Fruit fly (Drosophila melanogaster) whole organism, embryonic: ENCODE measurements around the gene CG6983.

Experiments used
- Bgb ChIP-seq: fragments of 200-800 bp; sonication (Bioruptor generic); IDR thresholded peaks from 2 replicates; pipeline ENCODE4 v1.3.6; 2022; ENCODE audit warnings: missing biosample characterization, missing genetic modification characterization; ENCODE audit not compliant: partially characterized antibody
- BtbVII ChIP-seq: fragments of 200-800 bp; sonication (Bioruptor generic); optimal IDR thresholded peaks from 3 replicates; lab custom pipeline; 2017; ENCODE audit warnings: missing biosample characterization, mild to moderate bottlenecking, missing genetic modification characterization
- CG10267 ChIP-seq: fragments of 200-800 bp; sonication (Bioruptor generic); optimal IDR thresholded peaks from 2 replicates; lab custom pipeline; 2018; ENCODE audit warnings: missing biosample characterization, mild to moderate bottlenecking, missing genetic modification characterization, moderate library complexity
- CG10979 ChIP-seq: fragments of 200-800 bp; sonication (Bioruptor generic); optimal IDR thresholded peaks from 2 replicates; lab custom pipeline; 2018; ENCODE audit warnings: missing biosample characterization, mild to moderate bottlenecking, missing genetic modification characterization, moderate library complexity
- CG12942 ChIP-seq: fragments of 200-800 bp; sonication (Bioruptor generic); optimal IDR thresholded peaks from 3 replicates; lab custom pipeline; 2016; ENCODE audit warnings: missing biosample characterization, missing genetic modification characterization
- CG13123 ChIP-seq: fragments of 200-800 bp; sonication (Bioruptor generic); optimal IDR thresholded peaks from 2 replicates; lab custom pipeline; 2016; ENCODE audit warnings: missing biosample characterization, missing genetic modification characterization
- CG15073 ChIP-seq: fragments of 200-800 bp; sonication (Bioruptor generic); optimal IDR thresholded peaks from 2 replicates; lab custom pipeline; 2016; ENCODE audit warnings: missing biosample characterization, missing genetic modification characterization
- CG1529 ChIP-seq: fragments of 200-800 bp; sonication (Bioruptor generic); optimal IDR thresholded peaks from 3 replicates; lab custom pipeline; 2018; ENCODE audit warnings: missing biosample characterization, missing genetic modification characterization
- CG15479 ChIP-seq: fragments of 200-800 bp; sonication (Bioruptor generic); optimal IDR thresholded peaks from 3 replicates; lab custom pipeline; 2019; ENCODE audit warnings: missing biosample characterization, mild to moderate bottlenecking, missing genetic modification characterization, moderate library complexity
- CG15601 ChIP-seq: fragments of 200-800 bp; sonication (Bioruptor generic); optimal IDR thresholded peaks from 3 replicates; lab custom pipeline; 2019; ENCODE audit warnings: missing biosample characterization, mild to moderate bottlenecking, missing genetic modification characterization, moderate library complexity
- CG15696 ChIP-seq: fragments of 200-800 bp; sonication (Bioruptor generic); optimal IDR thresholded peaks from 2 replicates; lab custom pipeline; 2019; ENCODE audit warnings: missing biosample characterization, mild to moderate bottlenecking, missing genetic modification characterization, moderate library complexity
- CG18262 ChIP-seq: fragments of 200-800 bp; optimal IDR thresholded peaks from 3 replicates; lab custom pipeline; 2019; ENCODE audit warnings: missing biosample characterization, mild to moderate bottlenecking, missing genetic modification characterization, moderate library complexity
- CG30403 ChIP-seq: fragments of 200-800 bp; sonication (Bioruptor generic); optimal IDR thresholded peaks from 3 replicates; lab custom pipeline; 2016; ENCODE audit warnings: missing biosample characterization, missing genetic modification characterization
- CG34376 ChIP-seq: fragments of 200-800 bp; sonication (Bioruptor generic); optimal IDR thresholded peaks from 2 replicates; lab custom pipeline; 2018; ENCODE audit warnings: missing biosample characterization, mild to moderate bottlenecking, missing genetic modification characterization
- CG3847 ChIP-seq: fragments of 200-800 bp; sonication (Bioruptor generic); IDR thresholded peaks from 2 replicates; pipeline ENCODE4 v1.3.6; 2022; ENCODE audit warnings: missing biosample characterization, missing genetic modification characterization
- CG4360 ChIP-seq: fragments of 200-800 bp; sonication (Bioruptor generic); IDR thresholded peaks from 2 replicates; pipeline ENCODE4 v1.3.6; 2022; ENCODE audit warnings: missing biosample characterization, missing genetic modification characterization
- CG6654 ChIP-seq: fragments of 200-800 bp; sonication (Bioruptor generic); optimal IDR thresholded peaks from 2 replicates; lab custom pipeline; 2017; ENCODE audit warnings: missing biosample characterization, mild to moderate bottlenecking, missing genetic modification characterization
- CG7839 ChIP-seq: fragments of 200-800 bp; sonication (Bioruptor generic); optimal IDR thresholded peaks from 3 replicates; lab custom pipeline; 2018; ENCODE audit warnings: missing biosample characterization, mild to moderate bottlenecking, missing genetic modification characterization, moderate library complexity
- CG7987 ChIP-seq: fragments of 200-800 bp; sonication (Bioruptor generic); optimal IDR thresholded peaks from 2 replicates; lab custom pipeline; 2018; ENCODE audit warnings: missing biosample characterization, mild to moderate bottlenecking, missing genetic modification characterization, moderate library complexity
- CG8281 ChIP-seq: fragments of 200-800 bp; sonication (Bioruptor generic); optimal IDR thresholded peaks from 2 replicates; lab custom pipeline; 2018; ENCODE audit warnings: missing biosample characterization, mild to moderate bottlenecking, missing genetic modification characterization, moderate library complexity
- CG8388 ChIP-seq: fragments of 200-800 bp; sonication (Bioruptor generic); optimal IDR thresholded peaks from 2 replicates; lab custom pipeline; 2019; ENCODE audit warnings: missing biosample characterization, mild to moderate bottlenecking, missing genetic modification characterization, moderate library complexity
- CG9437 ChIP-seq: fragments of 200-800 bp; sonication (Bioruptor generic); optimal IDR thresholded peaks from 2 replicates; lab custom pipeline; 2018; ENCODE audit warnings: missing biosample characterization, mild to moderate bottlenecking, missing genetic modification characterization
- D ChIP-seq, 2 experiments: fragments of 200-800 bp in 1 of 2; fragments of >200 bp in 1 of 2; sonication (Bioruptor generic) in 1 of 2; optimal IDR thresholded peaks; 2 replicates in 1 of 2; 3 replicates in 1 of 2; lab custom pipeline; 2017; ENCODE audit warnings: mild to moderate bottlenecking in 1 of 2, missing biosample characterization in 1 of 2, missing genetic modification characterization in 1 of 2, missing genetic modification reagents in 1 of 2
- Drgx ChIP-seq: fragments of 200-800 bp; sonication (Bioruptor generic); IDR thresholded peaks from 2 replicates; pipeline ENCODE4 v1.3.6; 2022; ENCODE audit warnings: missing biosample characterization, missing genetic modification characterization
- Ets65A ChIP-seq: fragments of 200-800 bp; sonication (Bioruptor generic); peaks from one replicate; lab custom pipeline; 2016; ENCODE audit warnings: missing biosample characterization, missing genetic modification characterization
- Fer1 ChIP-seq: fragments of 200-800 bp; sonication (Bioruptor generic); optimal IDR thresholded peaks from 2 replicates; lab custom pipeline; 2017; ENCODE audit warnings: missing biosample characterization, mild to moderate bottlenecking, missing genetic modification characterization
- GATAe ChIP-seq: fragments of 200-800 bp; sonication (Bioruptor generic); conservative IDR thresholded peaks from 2 replicates; pipeline ENCODE4 v1.3.6; 2022; ENCODE audit warnings: missing biosample characterization, missing genetic modification characterization
- Gug ChIP-seq: fragments of 200-800 bp; sonication (Bioruptor generic); IDR thresholded peaks from 4 replicates; pipeline ENCODE4 v1.3.6; 2022; ENCODE audit warnings: missing biosample characterization, missing genetic modification characterization
- HLH54F ChIP-seq: fragments of 200-800 bp; sonication (Bioruptor generic); optimal IDR thresholded peaks from 3 replicates; lab custom pipeline; 2016; ENCODE audit warnings: missing biosample characterization, missing genetic modification characterization
- Hr39 ChIP-seq: fragments of >200 bp; optimal IDR thresholded peaks from 2 replicates; lab custom pipeline; 2017
- Mes4 ChIP-seq: fragments of 200-800 bp; sonication (Bioruptor generic); optimal IDR thresholded peaks from 2 replicates; lab custom pipeline; 2016; ENCODE audit warnings: missing biosample characterization, missing genetic modification characterization
- NfI ChIP-seq: fragments of 200-800 bp; sonication (Bioruptor generic); optimal IDR thresholded peaks from 3 replicates; lab custom pipeline; 2018; ENCODE audit warnings: missing biosample characterization, mild to moderate bottlenecking, missing genetic modification characterization, moderate library complexity
- Oli ChIP-seq: fragments of 200-800 bp; sonication (Bioruptor generic); optimal IDR thresholded peaks from 2 replicates; lab custom pipeline; 2018; ENCODE audit warnings: missing biosample characterization, mild to moderate bottlenecking, missing genetic modification characterization, moderate library complexity
- PHDP ChIP-seq: fragments of 200-800 bp; sonication (Bioruptor generic); optimal IDR thresholded peaks from 3 replicates; lab custom pipeline; 2018; ENCODE audit warnings: missing biosample characterization, mild to moderate bottlenecking, missing genetic modification characterization, moderate library complexity
- Sry-β ChIP-seq: fragments of 200-800 bp; sonication (Bioruptor generic); optimal IDR thresholded peaks from 2 replicates; lab custom pipeline; 2018; ENCODE audit warnings: missing biosample characterization, mild to moderate bottlenecking, missing genetic modification characterization, moderate library complexity
- Ssrp ChIP-seq: fragments of 200-800 bp; sonication (Bioruptor generic); optimal IDR thresholded peaks from 2 replicates; lab custom pipeline; 2018; ENCODE audit warnings: missing biosample characterization, mild to moderate bottlenecking, missing genetic modification characterization, moderate library complexity
- az2 ChIP-seq: fragments of 200-800 bp; sonication (Bioruptor generic); optimal IDR thresholded peaks from 3 replicates; lab custom pipeline; 2016; ENCODE audit warnings: missing biosample characterization, missing genetic modification characterization
- bigmax ChIP-seq: fragments of 200-800 bp; sonication (Bioruptor generic); optimal IDR thresholded peaks from 2 replicates; lab custom pipeline; 2018; ENCODE audit warnings: missing biosample characterization, mild to moderate bottlenecking, missing genetic modification characterization
- cg ChIP-seq: fragments of 200-800 bp; sonication (Bioruptor generic); optimal IDR thresholded peaks from 3 replicates; lab custom pipeline; 2019; ENCODE audit warnings: missing biosample characterization, mild to moderate bottlenecking, missing genetic modification characterization, moderate library complexity
- dm ChIP-seq: fragments of 200-800 bp; sonication (Bioruptor generic); optimal IDR thresholded peaks from 3 replicates; lab custom pipeline; 2016; ENCODE audit warnings: missing biosample characterization, missing genetic modification characterization
- dysf ChIP-seq: fragments of 200-800 bp; sonication (Bioruptor generic); IDR thresholded peaks from 3 replicates; pipeline ENCODE4 v1.3.6; 2022; ENCODE audit warnings: missing biosample characterization, missing genetic modification characterization
- ems ChIP-seq: fragments of 200-800 bp; sonication (Bioruptor generic); optimal IDR thresholded peaks from 3 replicates; lab custom pipeline; 2016; ENCODE audit warnings: missing biosample characterization, missing genetic modification characterization
- fd96Cb ChIP-seq: fragments of 200-800 bp; sonication (Bioruptor generic); optimal IDR thresholded peaks from 2 replicates; lab custom pipeline; 2018; ENCODE audit warnings: missing biosample characterization, mild to moderate bottlenecking, missing genetic modification characterization, moderate library complexity
- gem ChIP-seq: fragments of 200-800 bp; sonication (Bioruptor generic); optimal IDR thresholded peaks from 2 replicates; lab custom pipeline; 2019; ENCODE audit warnings: missing biosample characterization, mild to moderate bottlenecking, missing genetic modification characterization, moderate library complexity
- lola ChIP-seq, 3 experiments: fragments of >200 bp in 2 of 3; fragments of 200-800 bp in 1 of 3; sonication (Bioruptor generic) in 1 of 3; optimal IDR thresholded peaks; 2 replicates each; lab custom pipeline; 2017 to 2019; ENCODE audit warnings: missing biosample characterization in 3 of 3, missing genetic modification characterization in 3 of 3, mild to moderate bottlenecking in 1 of 3, moderate library complexity in 1 of 3
- phol ChIP-seq: fragments of 200-800 bp; sonication (Bioruptor generic); optimal IDR thresholded peaks from 3 replicates; lab custom pipeline; 2018; ENCODE audit warnings: missing biosample characterization, mild to moderate bottlenecking, missing genetic modification characterization, moderate library complexity
- pum ChIP-seq: fragments of 200-800 bp; sonication (Bioruptor generic); optimal IDR thresholded peaks from 2 replicates; lab custom pipeline; 2016; ENCODE audit warnings: missing biosample characterization, missing genetic modification characterization
- tio ChIP-seq: fragments of 200-800 bp; sonication (Bioruptor generic); optimal IDR thresholded peaks from 2 replicates; lab custom pipeline; 2017; ENCODE audit warnings: missing biosample characterization, missing genetic modification characterization, inconsistent platforms
- wor ChIP-seq: fragments of 200-800 bp; sonication (Bioruptor generic); IDR thresholded peaks from 2 replicates; pipeline ENCODE4 v1.3.6; 2022; ENCODE audit warnings: missing biosample characterization, missing genetic modification characterization

The CG6983 gene

DNA sequence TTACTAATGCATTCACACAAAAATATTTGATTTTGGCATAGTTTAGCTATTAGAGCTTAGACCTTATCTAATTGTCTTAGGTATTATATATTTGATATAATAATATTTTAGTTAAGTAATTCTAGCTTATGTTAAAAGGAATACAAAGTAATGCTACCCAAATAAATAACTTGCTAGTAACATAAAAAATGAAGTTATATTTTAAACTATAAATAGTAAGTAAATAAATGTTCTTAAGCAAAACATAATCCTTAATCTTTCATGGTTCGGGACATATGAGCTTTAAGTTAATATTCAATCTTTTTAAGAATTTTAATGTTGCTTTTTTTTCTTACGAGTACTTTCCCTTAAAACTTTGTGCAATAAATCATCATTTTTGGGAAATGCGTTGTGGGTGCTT, 26.0 kb downstream of the CG6983 start (continued):
- TF ChIP-seq Bgb (GFP tag; lab: Robert Waterston, UW) (no peak), PHDP (peak; percentile 1), fd96Cb (tag; lab: Kevin White, UChicago) (peak; percentile 10), tio (GFP tag; lab: Kevin White, UChicago) (peak; percentile 15), D (optimal IDR thresholded peaks at IDR 0.05; lab: Kevin White, UChicago) (no peak), D (GFP tag; optimal IDR thresholded peaks at IDR 0.05; lab: Kevin White, UChicago) (peak; percentile 24), lola (GFP tag; optimal IDR thresholded peaks at IDR 0.05; lab: Kevin White, UChicago) (peak in 1 of 3 experiments; percentile 38), CG6654 (GFP tag; lab: Kevin White, UChicago) (no peak), Oli (tag; lab: Kevin White, UChicago) (peak; percentile 19), NfI (GFP tag; lab: Kevin White, UChicago) (no peak), CG30403 (GFP tag; lab: Kevin White, UChicago) (peak; percentile 13), CG15479 (no peak), gem (peak; percentile 50), CG15601 (no peak), CG8388 (GFP tag; lab: Kevin White, UChicago) (peak; percentile 6), Drgx (0 out of 2 replicates have a peak, but pooled peaks have one; percentile 4), CG18262 (tag; lab: Kevin White, UChicago) (peak; percentile 70), BtbVII (GFP tag; lab: Kevin White, UChicago) (no peak), HLH54F (GFP tag; lab: Kevin White, UChicago) (no peak), CG1529 (GFP tag; lab: Kevin White, UChicago) (peak; percentile 11), Ets65A (GFP tag; lab: Kevin White, UChicago) (no peak), Ssrp (peak; percentile 25), Fer1 (GFP tag; lab: Kevin White, UChicago) (no peak), CG7987 (GFP tag; lab: Kevin White, UChicago) (no peak), dm (no peak), az2 (GFP tag; lab: Kevin White, UChicago) (peak; percentile 31), CG9437 (GFP tag; lab: Kevin White, UChicago) (peak; percentile 51), CG10979 (tag; lab: Kevin White, UChicago) (peak; percentile 40)

DNA sequence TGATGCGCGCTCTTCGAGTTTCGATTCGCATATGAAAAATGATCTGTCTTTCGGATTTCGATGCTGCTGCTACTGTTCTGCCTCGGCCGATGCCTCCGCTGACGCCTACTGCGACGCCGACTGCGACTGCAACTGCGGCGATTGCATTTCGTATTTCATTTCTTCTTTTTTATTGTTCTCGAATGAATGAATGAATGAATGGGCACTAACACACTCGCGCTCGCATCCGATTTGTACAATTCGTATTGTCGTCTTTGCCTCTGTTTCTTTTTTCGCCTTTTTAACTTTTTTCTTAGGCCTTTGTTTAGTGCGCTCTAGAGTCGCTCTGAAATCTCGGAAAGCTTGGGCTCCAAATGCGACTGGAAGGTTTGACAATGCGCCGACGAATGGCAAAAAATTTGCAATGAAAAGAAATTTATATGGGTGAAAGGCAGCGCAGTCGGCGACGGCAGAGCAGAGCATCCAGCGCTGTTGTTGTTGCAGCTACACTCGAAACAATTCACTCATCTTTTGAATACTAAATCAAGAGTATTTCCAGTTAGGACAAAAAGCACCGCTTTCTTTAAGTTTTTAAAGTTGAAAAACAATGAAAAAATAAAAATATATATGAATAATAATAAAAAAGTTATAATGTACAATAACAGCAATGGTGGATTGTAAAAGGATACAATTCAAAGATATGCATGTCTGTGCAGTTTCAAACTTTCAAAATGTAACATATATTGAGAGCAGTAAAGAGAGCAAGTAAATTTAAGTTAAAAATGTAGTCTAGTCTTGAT, 27.2 kb downstream of the CG6983 start, which contains the start of gene CG32354:
Gene CG32354, minus strand, starts transcription at position 398 of the 779 bp plus-strand sequence.
- TF ChIP-seq CG3847 (GFP tag; lab: Robert Waterston, UW) (no peak), Hr39 (no peak), dysf (GFP tag; lab: Robert Waterston, UW) (no peak), phol (tag; lab: Kevin White, UChicago) (peak; percentile 15), Mes4 (GFP tag; lab: Kevin White, UChicago) (no peak), CG13123 (GFP tag; lab: Kevin White, UChicago) (no peak), CG34376 (GFP tag; lab: Kevin White, UChicago) (no peak), cg (GFP tag; lab: Kevin White, UChicago) (peak; percentile 15), CG12942 (GFP tag; lab: Kevin White, UChicago) (no peak), Gug (GFP tag; lab: Robert Waterston, UW) (peak; percentile 19; the same call in 2 of the 4 replicates), CG10267 (tag; lab: Kevin White, UChicago) (no peak), GATAe (GFP tag; lab: Robert Waterston, UW) (no peak), CG4360 (GFP tag; lab: Robert Waterston, UW) (peak; percentile 58), wor (no peak), Sry-β (no peak), pum (GFP tag; lab: Kevin White, UChicago) (no peak), CG15073 (GFP tag; lab: Kevin White, UChicago) (no peak), CG8281 (tag; lab: Kevin White, UChicago) (peak; percentile 53), bigmax (no peak), CG15696 (no peak), CG7839 (tag; lab: Kevin White, UChicago) (no peak), ems (no peak)
